Worm (Caenorhabditis elegans): ENCODE data around the gene mec-12.

mec-12 gene

ce11 chrIII:3171382-3171781, 32.3 kb upstream of the mec-12 start, which contains the start of gene R148.4:
Gene R148.4, plus strand, starts transcription at chrIII:3171592.
- peak; percentile 35 for TF ChIP-seq B0310.2 (tag; optimal IDR thresholded peaks at IDR 0.05)
- no peak for TF ChIP-seq scrt-1 (GFP tag; IDR thresholded peaks at IDR 0.05)

DNA sequence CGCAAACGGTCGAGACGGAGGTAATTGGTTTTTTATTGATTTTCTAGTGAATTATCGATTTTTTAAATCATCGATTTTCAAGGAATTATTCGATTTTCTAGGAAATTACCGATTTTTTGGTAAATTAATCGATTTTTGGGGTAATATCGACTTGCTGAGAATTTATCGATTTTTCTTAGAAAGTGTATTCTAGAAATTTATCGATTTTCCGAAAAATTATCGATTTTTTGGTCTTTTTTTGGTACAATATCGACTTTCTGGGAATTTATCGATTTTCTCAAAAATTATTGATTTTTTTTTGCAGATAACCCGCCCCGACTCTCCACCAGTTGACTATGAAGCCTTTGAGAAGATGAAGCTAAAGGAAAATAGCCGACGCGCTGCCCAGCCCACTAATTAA, 31.5 kb upstream of the mec-12 start:
- TF ChIP-seq flt-1 (GFP tag; IDR thresholded peaks at IDR 0.05): no peak
- TF ChIP-seq ets-7 (tag; optimal IDR thresholded peaks at IDR 0.05): no peak
- no peak for TF ChIP-seq hmg-4 (GFP tag; optimal IDR thresholded peaks at IDR 0.05)

DNA sequence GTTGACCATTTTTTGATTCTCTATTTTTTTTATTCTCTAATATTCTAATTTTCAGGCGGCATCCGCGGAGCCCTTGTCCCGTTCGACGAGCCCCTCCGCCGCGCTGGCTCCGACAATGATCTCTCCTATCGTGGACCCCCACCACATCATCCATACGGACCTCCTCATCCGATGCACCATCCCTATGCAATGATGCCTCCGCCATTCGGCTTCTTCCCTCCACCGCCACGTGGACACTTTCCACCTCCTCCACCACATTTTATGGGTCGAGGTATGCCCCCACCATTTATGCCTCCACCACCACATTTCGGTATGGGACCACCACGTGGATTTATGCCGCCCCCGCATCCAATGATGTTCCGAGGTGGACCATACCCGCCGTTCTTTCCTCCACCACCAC, 30.2 kb upstream of the mec-12 start:
- TF ChIP-seq hnd-1 (tag; optimal IDR thresholded peaks at IDR 0.05): no peak

ce11 chrIII:3165309-3165708, 26.3 kb upstream of the mec-12 start, which contains the start of gene R148.5:
Gene R148.5, plus strand, starts transcription at chrIII:3165639.
- no peak for TF ChIP-seq hmbx-1 (tag; optimal IDR thresholded peaks at IDR 0.05)
- no peak for TF ChIP-seq pes-1 (GFP tag; IDR thresholded peaks at IDR 0.05)
- TF ChIP-seq scrt-1 (GFP tag; IDR thresholded peaks at IDR 0.05): no peak
- no peak for TF ChIP-seq sea-1 (GFP tag; conservative IDR thresholded peaks at IDR 0.05)
- TF ChIP-seq B0310.2 (tag; optimal IDR thresholded peaks at IDR 0.05): no peak
- no peak for TF ChIP-seq F13C5.2 (tag; optimal IDR thresholded peaks at IDR 0.05)

DNA sequence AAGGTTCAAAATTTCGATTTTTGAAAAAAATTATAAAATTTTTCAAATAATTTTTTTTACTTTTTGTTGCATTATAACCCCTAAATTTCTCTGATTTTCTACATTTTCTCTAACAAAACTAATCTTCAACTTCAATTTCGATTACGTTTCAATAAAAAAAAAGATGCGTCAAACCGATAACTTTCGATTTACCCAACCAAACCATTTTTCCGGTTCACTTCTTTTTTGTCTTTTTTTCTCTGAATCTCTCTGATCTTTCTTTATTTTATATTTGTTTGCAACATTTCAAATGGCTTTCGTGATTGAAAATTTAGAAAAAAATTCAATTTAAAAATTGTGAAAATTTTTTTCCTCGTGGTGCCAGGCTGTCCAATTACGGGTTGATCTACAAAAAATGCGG, 24.4 kb upstream of the mec-12 start:
- TF ChIP-seq ceh-13 (GFP tag; optimal IDR thresholded peaks at IDR 0.05): no peak
- no peak for TF ChIP-seq tbx-11 (GFP tag; IDR thresholded peaks at IDR 0.05)
- TF ChIP-seq aly-1 (tag; optimal IDR thresholded peaks at IDR 0.05): no peak
- no peak for TF ChIP-seq hnd-1 (tag; optimal IDR thresholded peaks at IDR 0.05)
- no peak for TF ChIP-seq sea-1 (GFP tag; conservative IDR thresholded peaks at IDR 0.05)
- TF ChIP-seq hmbx-1 (tag; optimal IDR thresholded peaks at IDR 0.05): no peak
- no peak for TF ChIP-seq tbx-37 (GFP tag; conservative IDR thresholded peaks at IDR 0.05)
- no peak for TF ChIP-seq F13C5.2 (tag; optimal IDR thresholded peaks at IDR 0.05)
- TF ChIP-seq B0310.2 (tag; optimal IDR thresholded peaks at IDR 0.05): no peak

ce11 chrIII:3161600-3161999, 22.6 kb upstream of the mec-12 start:
- TF ChIP-seq B0310.2 (tag; optimal IDR thresholded peaks at IDR 0.05): no peak

DNA sequence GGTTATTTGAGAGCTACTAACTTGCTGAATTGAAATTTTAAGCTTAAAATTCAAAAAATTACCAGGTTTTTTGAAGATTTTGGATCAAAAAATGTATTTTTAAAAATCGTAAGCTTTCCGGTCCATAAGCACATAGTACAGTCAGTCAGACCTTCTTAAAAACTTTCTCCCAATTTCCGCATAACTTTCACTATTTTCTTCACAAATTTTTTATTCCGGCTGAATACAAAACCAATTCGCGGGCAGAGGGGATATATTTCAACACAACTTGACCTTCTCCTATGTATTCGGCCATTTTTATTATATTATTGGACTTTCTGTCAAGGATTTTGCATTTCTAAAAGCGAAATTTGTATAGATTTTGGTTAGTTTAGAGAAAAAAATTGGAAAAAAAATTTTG, 21.5 kb upstream of the mec-12 start:
- TF ChIP-seq tbx-37 (GFP tag; conservative IDR thresholded peaks at IDR 0.05): no peak
- TF ChIP-seq hmg-4 (GFP tag; optimal IDR thresholded peaks at IDR 0.05): no peak
- no peak for TF ChIP-seq ama-1 (optimal IDR thresholded peaks at IDR 0.05)
- TF ChIP-seq pes-1 (GFP tag; IDR thresholded peaks at IDR 0.05): no peak
- TF ChIP-seq F13C5.2 (tag; optimal IDR thresholded peaks at IDR 0.05): no peak
- no peak for TF ChIP-seq ets-7 (tag; optimal IDR thresholded peaks at IDR 0.05)
- no peak for TF ChIP-seq flt-1 (GFP tag; IDR thresholded peaks at IDR 0.05)
- no peak for TF ChIP-seq tra-4 (tag; optimal IDR thresholded peaks at IDR 0.05)

DNA sequence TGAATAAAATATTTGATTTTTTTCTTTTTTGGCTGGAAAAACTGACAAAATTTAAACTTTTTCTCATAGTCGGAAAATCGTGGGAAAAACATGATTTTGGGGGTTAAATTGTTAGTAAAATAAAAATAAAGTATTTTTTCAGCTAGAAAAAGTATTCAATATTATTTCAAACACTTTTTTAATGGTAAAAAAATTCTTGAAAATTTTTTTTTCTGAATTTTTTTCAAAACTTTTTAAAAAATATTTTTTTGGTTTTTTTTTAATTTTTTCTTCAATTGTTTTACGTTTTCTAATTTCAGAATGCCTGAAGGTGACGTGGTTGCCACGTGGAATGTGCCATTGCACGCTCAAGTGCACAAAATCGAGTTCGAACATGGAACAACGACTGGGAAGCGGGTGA, 15.9 kb upstream of the mec-12 start, which contains the start of gene C44B11.1:
Gene C44B11.1 (plus strand): TSS at position 301 of the 400 bp plus-strand sequence.
- TF ChIP-seq sea-1 (GFP tag; conservative IDR thresholded peaks at IDR 0.05): no peak
- TF ChIP-seq scrt-1 (GFP tag; IDR thresholded peaks at IDR 0.05): no peak
- no peak for TF ChIP-seq ceh-13 (GFP tag; optimal IDR thresholded peaks at IDR 0.05)
- no peak for TF ChIP-seq hmbx-1 (tag; optimal IDR thresholded peaks at IDR 0.05)
- TF ChIP-seq aly-1 (tag; optimal IDR thresholded peaks at IDR 0.05): no peak
- TF ChIP-seq tra-4 (tag; optimal IDR thresholded peaks at IDR 0.05): no peak
- no peak for TF ChIP-seq tbx-11 (GFP tag; IDR thresholded peaks at IDR 0.05)
- no peak for TF ChIP-seq hmg-4 (GFP tag; optimal IDR thresholded peaks at IDR 0.05)
- no peak for TF ChIP-seq B0310.2 (tag; optimal IDR thresholded peaks at IDR 0.05)
- TF ChIP-seq ets-7 (tag; optimal IDR thresholded peaks at IDR 0.05): no peak
- TF ChIP-seq ceh-36 (tag; optimal IDR thresholded peaks at IDR 0.05): no peak
- TF ChIP-seq F13C5.2 (tag; optimal IDR thresholded peaks at IDR 0.05): no peak
- TF ChIP-seq ama-1 (optimal IDR thresholded peaks at IDR 0.05): no peak
- TF ChIP-seq flt-1 (GFP tag; IDR thresholded peaks at IDR 0.05): no peak
- no peak for TF ChIP-seq pes-1 (GFP tag; IDR thresholded peaks at IDR 0.05)

ce11 chrIII:3152848-3153247, 13.8 kb upstream of the mec-12 start, which contains the start of gene C44B11.6:
Gene C44B11.6, plus strand, starts transcription at chrIII:3153148.
- TF ChIP-seq flt-1 (GFP tag; IDR thresholded peaks at IDR 0.05) (no peak), F13C5.2 (tag; optimal IDR thresholded peaks at IDR 0.05) (no peak), sea-1 (GFP tag; conservative IDR thresholded peaks at IDR 0.05) (no peak), tbx-37 (GFP tag; conservative IDR thresholded peaks at IDR 0.05) (no peak), hmbx-1 (tag; optimal IDR thresholded peaks at IDR 0.05) (no peak), ceh-13 (GFP tag; optimal IDR thresholded peaks at IDR 0.05) (no peak), ceh-36 (tag; optimal IDR thresholded peaks at IDR 0.05) (no peak), scrt-1 (GFP tag; IDR thresholded peaks at IDR 0.05) (no peak), B0310.2 (tag; optimal IDR thresholded peaks at IDR 0.05) (no peak), hnd-1 (tag; optimal IDR thresholded peaks at IDR 0.05) (no peak)

DNA sequence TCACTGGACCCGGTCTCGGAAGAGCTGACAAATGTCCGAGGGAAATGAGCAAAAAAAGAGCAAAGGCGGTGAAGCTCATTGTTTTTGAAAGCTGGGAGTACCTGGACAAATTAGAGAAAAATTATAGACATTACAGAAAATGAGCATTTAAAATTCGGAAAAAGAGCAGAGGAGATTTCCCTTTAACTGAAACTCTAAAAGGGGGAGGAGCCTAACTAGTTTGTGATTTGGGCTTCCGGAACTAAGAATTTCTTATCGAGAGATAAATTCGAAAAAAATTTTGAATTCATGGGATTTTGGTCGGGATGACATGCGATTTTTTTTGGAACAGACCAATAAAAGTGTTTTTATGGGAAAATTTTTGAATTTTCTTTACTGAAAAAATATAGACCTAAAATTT, 4.6 kb upstream of the mec-12 start, which contains the start of gene C44B11.4:
Gene C44B11.4 (minus strand): TSS at position 101 of the 400 bp plus-strand sequence.
- TF ChIP-seq hnd-1 (tag; optimal IDR thresholded peaks at IDR 0.05) (no peak), tra-4 (tag; optimal IDR thresholded peaks at IDR 0.05) (no peak), aly-1 (tag; optimal IDR thresholded peaks at IDR 0.05) (no peak), ama-1 (optimal IDR thresholded peaks at IDR 0.05) (no peak), sea-1 (GFP tag; conservative IDR thresholded peaks at IDR 0.05) (no peak), hmbx-1 (tag; optimal IDR thresholded peaks at IDR 0.05) (no peak), tbx-11 (GFP tag; IDR thresholded peaks at IDR 0.05) (no peak), ceh-36 (tag; optimal IDR thresholded peaks at IDR 0.05) (no peak), tbx-37 (GFP tag; conservative IDR thresholded peaks at IDR 0.05) (no peak), F13C5.2 (tag; optimal IDR thresholded peaks at IDR 0.05) (no peak), pes-1 (GFP tag; IDR thresholded peaks at IDR 0.05) (no peak), ceh-13 (GFP tag; optimal IDR thresholded peaks at IDR 0.05) (no peak), ets-7 (tag; optimal IDR thresholded peaks at IDR 0.05) (no peak), flt-1 (GFP tag; IDR thresholded peaks at IDR 0.05) (no peak)
